6 worm cellular contexts compared by ENCODE assay signal in genomic region chrV:5813060-5813659, ce11.
TF ChIP-seq lines count a peak whose summit lies in the region.

TSS of gene ZC250.4 (minus strand) at chrV:5813137.

TF ChIP-seq in whole organism, L1 larva, 84 proteins besides CTCF, POLR2A, EP300 and RAD21:
- TF ChIP-seq blmp-1 (tag; optimal IDR thresholded peaks at IDR 0.05; lab: Kevin White, UChicago) (peak; percentile 6), elt-2 (tag; optimal IDR thresholded peaks at IDR 0.05; lab: Kevin White, UChicago) (peak; percentile 7), efl-3 (GFP tag; optimal IDR thresholded peaks at IDR 0.05; lab: Kevin White, UChicago) (no peak), nhr-85 (tag; lab: Kevin White, UChicago) (peak; percentile 48), pqm-1 (tag; optimal IDR thresholded peaks at IDR 0.05; lab: Kevin White, UChicago) (peak; percentile 8)

TF ChIP-seq in whole organism, L2 larva, 48 proteins besides CTCF, POLR2A, EP300 and RAD21:
- TF ChIP-seq aly-2 (tag; optimal IDR thresholded peaks at IDR 0.05; lab: Kevin White, UChicago) = no peak
- TF ChIP-seq sma-9 (GFP tag; optimal IDR thresholded peaks at IDR 0.05; lab: Kevin White, UChicago) = peak; percentile 2
- TF ChIP-seq sma-9 (tag; optimal IDR thresholded peaks at IDR 0.05; lab: Kevin White, UChicago) = no peak
- peak; percentile 67 for TF ChIP-seq nhr-25 (tag; optimal IDR thresholded peaks at IDR 0.05; lab: Kevin White, UChicago)
- peak; percentile 41 for TF ChIP-seq F13H6.1 (tag; optimal IDR thresholded peaks at IDR 0.05; lab: Kevin White, UChicago)
- no peak for TF ChIP-seq fos-1 (tag; optimal IDR thresholded peaks at IDR 0.05; lab: Kevin White, UChicago)
- no peak for TF ChIP-seq ceh-82 (tag; optimal IDR thresholded peaks at IDR 0.05; lab: Kevin White, UChicago)

TF ChIP-seq in whole organism, L3 larva, 47 proteins besides CTCF, POLR2A, EP300 and RAD21:
- TF ChIP-seq elt-2 (tag; optimal IDR thresholded peaks at IDR 0.05; lab: Kevin White, UChicago) (peak; percentile 82), jun-1 (tag; optimal IDR thresholded peaks at IDR 0.05; lab: Kevin White, UChicago) (no peak)

TF ChIP-seq in whole organism, L4 larva, 104 proteins besides CTCF, POLR2A, EP300 and RAD21:
- TF ChIP-seq mes-2 (tag; optimal IDR thresholded peaks at IDR 0.05; lab: Kevin White, UChicago; ENCODE audit: poor library complexity, severe bottlenecking) (peak; percentile 20), hlh-11 (tag; optimal IDR thresholded peaks at IDR 0.05; lab: Kevin White, UChicago) (peak; percentile 50), nhr-102 (tag; optimal IDR thresholded peaks at IDR 0.05; lab: Kevin White, UChicago) (peak; percentile 39), attf-4 (tag; optimal IDR thresholded peaks at IDR 0.05; lab: Kevin White, UChicago) (no peak), nhr-48 (tag; optimal IDR thresholded peaks at IDR 0.05; lab: Kevin White, UChicago) (peak; percentile 51), tra-1 (GFP tag; IDR thresholded peaks at IDR 0.05; lab: Robert Waterston, UW) (0 out of 2 replicates have a peak, but pooled peaks have one; percentile 4), nhr-28 (tag; optimal IDR thresholded peaks at IDR 0.05; lab: Kevin White, UChicago) (peak; percentile 12), sdz-12 (GFP tag; optimal IDR thresholded peaks at IDR 0.05; lab: Kevin White, UChicago) (no peak), unc-39 (tag; optimal IDR thresholded peaks at IDR 0.05; lab: Kevin White, UChicago) (no peak), dve-1 (tag; optimal IDR thresholded peaks at IDR 0.05; lab: Kevin White, UChicago; ENCODE audit: insufficient read depth) (peak; percentile 41), hif-1 (tag; optimal IDR thresholded peaks at IDR 0.05; lab: Kevin White, UChicago) (peak in 1 of 2 experiments; percentile 73), dmd-8 (GFP tag; IDR thresholded peaks at IDR 0.05; lab: Robert Waterston, UW) (no peak), unc-62 (GFP tag; optimal IDR thresholded peaks at IDR 0.05 in 1 of 2; lab: Kevin White, UChicago) (peak in 1 of 2 experiments; percentile 14), unc-62 (tag; optimal IDR thresholded peaks at IDR 0.05; lab: Kevin White, UChicago) (no peak), aha-1 (tag; lab: Kevin White, UChicago) (peak; percentile 74), ama-1 (optimal IDR thresholded peaks at IDR 0.05; lab: Kevin White, UChicago) (peak; percentile 21), dmd-6 (GFP tag; IDR thresholded peaks at IDR 0.05; lab: Robert Waterston, UW) (peak; percentile 54; the same call in 1 of the 2 replicates)

TF ChIP-seq in whole organism, late embryonic, 69 proteins besides CTCF, POLR2A, EP300 and RAD21:
- peak; percentile 31 for TF ChIP-seq elt-2 (tag; optimal IDR thresholded peaks at IDR 0.05; lab: Kevin White, UChicago)
- no peak for TF ChIP-seq ceh-6 (GFP tag; optimal IDR thresholded peaks at IDR 0.05; lab: Kevin White, UChicago)
- no peak for TF ChIP-seq fkh-10 (GFP tag; optimal IDR thresholded peaks at IDR 0.05; lab: Kevin White, UChicago)
- TF ChIP-seq pag-3 (tag; optimal IDR thresholded peaks at IDR 0.05; lab: Kevin White, UChicago; ENCODE audit: borderline replicate concordance) = no peak
- no peak for TF ChIP-seq ceh-30 (tag; optimal IDR thresholded peaks at IDR 0.05; lab: Kevin White, UChicago)

TF ChIP-seq in whole organism, young adult, 124 proteins besides CTCF, POLR2A, EP300 and RAD21:
- TF ChIP-seq madf-8 (GFP tag; conservative IDR thresholded peaks at IDR 0.05; lab: Robert Waterston, UW) = no peak
- no peak for TF ChIP-seq gei-17 (GFP tag; optimal IDR thresholded peaks at IDR 0.05; lab: Kevin White, UChicago)
- TF ChIP-seq nhr-80 (tag; optimal IDR thresholded peaks at IDR 0.05; lab: Kevin White, UChicago) = peak; percentile 77
- TF ChIP-seq bed-2 (GFP tag; IDR thresholded peaks at IDR 0.05; lab: Robert Waterston, UW) = no peak
- no peak for TF ChIP-seq cebp-1 (GFP tag; IDR thresholded peaks at IDR 0.05; lab: Robert Waterston, UW)
- peak; percentile 43 for TF ChIP-seq cebp-1 (tag; optimal IDR thresholded peaks at IDR 0.05; lab: Kevin White, UChicago)
- TF ChIP-seq let-607 (tag; optimal IDR thresholded peaks at IDR 0.05; lab: Kevin White, UChicago) = no peak
- TF ChIP-seq snpc-3.4 (tag; optimal IDR thresholded peaks at IDR 0.05; lab: Kevin White, UChicago) = no peak
- TF ChIP-seq hmg-1.2 (GFP tag; IDR thresholded peaks at IDR 0.05; lab: Robert Waterston, UW) = no peak
- TF ChIP-seq ztf-26 (tag; optimal IDR thresholded peaks at IDR 0.05; lab: Kevin White, UChicago) = no peak
